Fruit fly (Drosophila melanogaster) whole organism: Measurements from ENCODE around the gene CG12259.
"Not testable (repeated sequence)": the region's sequence is repeated elsewhere in the genome, so short reads cannot be mapped to it uniquely, and the experiment has no call there.

ENCODE experiments used
- CG8478 ChIP-seq: fragments of >200 bp; optimal IDR thresholded peaks from 2 replicates; lab custom pipeline; 2018; ENCODE audit warnings: inconsistent platforms
- usp ChIP-seq: fragments of >200 bp; optimal IDR thresholded peaks from 2 replicates; lab custom pipeline; 2017; ENCODE audit warnings: missing biosample characterization, missing genetic modification characterization, mixed read lengths

DNA sequence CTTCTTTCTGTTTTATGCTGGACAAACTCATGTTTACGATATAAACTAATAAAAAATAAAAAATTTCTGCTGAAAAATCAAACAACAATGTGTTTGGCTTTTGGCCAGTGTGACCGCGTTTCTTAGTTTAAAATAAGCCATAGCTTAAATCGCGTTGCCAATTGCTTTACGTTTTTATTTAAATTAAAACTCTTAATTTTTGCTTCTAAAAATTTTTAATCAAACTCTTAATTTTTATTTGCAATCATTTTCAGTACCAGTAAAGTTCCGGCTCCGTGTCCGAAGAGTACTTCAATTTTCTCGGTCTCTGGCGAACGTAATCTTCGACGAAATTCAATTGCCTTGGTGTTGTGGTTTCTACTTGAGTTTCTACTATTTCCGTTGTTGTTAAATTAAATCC lies 38.3 kb upstream of the CG12259 start, which contains the start of the genes CG42487 and CG4884:
- not testable (repeated sequence) for TF ChIP-seq usp (GFP tag; lab: Kevin White, UChicago); CG8478 (lab: Kevin White, UChicago)
